Worm (Caenorhabditis elegans) whole organism, young adult: ENCODE measurements around the gene C25G4.2.

Experiments used
- rpc-1 ChIP-seq, 2 experiments: fragments of 150-350 bp in 1 of 2; sonication (generic microtip) in 1 of 2; optimal IDR thresholded peaks; 2 replicates each; lab custom pipeline; 2014 to 2018; ENCODE audit warnings: missing biosample characterization in 1 of 2, missing genetic modification characterization in 1 of 2, missing genetic modification reagents in 1 of 2, missing genotype in 1 of 2
- snpc-4 ChIP-seq, 5 experiments: fragments of 150-350 bp in 1 of 5; sonication (generic microtip) in 4 of 5; optimal IDR thresholded peaks; 2 replicates each; lab custom pipeline; 2014 to 2018; ENCODE audit warnings: missing genetic modification characterization in 5 of 5, missing biosample characterization in 3 of 5, antibody characterized with exemption in 2 of 5, mild to moderate bottlenecking in 2 of 5, missing compliant biosample characterization in 2 of 5, missing genotype in 2 of 5, moderate library complexity in 2 of 5, missing genetic modification reagents in 1 of 5

ce11 chrIV:12464822-12465221, 21.0 kb upstream of the C25G4.2 start:
- TF ChIP-seq rpc-1 (optimal IDR thresholded peaks at IDR 0.05; lab: Kevin White, UChicago) = no peak
- no peak for TF ChIP-seq rpc-1 (tag; optimal IDR thresholded peaks at IDR 0.05; lab: Kevin White, UChicago)
- no peak for TF ChIP-seq snpc-4 (GFP tag; optimal IDR thresholded peaks at IDR 0.05; lab: Kevin White, UChicago)
- no peak for TF ChIP-seq snpc-4 (tag; optimal IDR thresholded peaks at IDR 0.05; lab: Kevin White, UChicago)
